Fruit fly (Drosophila melanogaster) whole organism, prepupa: ENCODE measurements around the gene slp1.

Source experiments
- Blimp-1 ChIP-seq: fragments of 200-800 bp; sonication (Bioruptor generic); optimal IDR thresholded peaks from 3 replicates; lab custom pipeline; 2017; ENCODE audit warnings: missing biosample characterization, missing genetic modification characterization, mild to moderate bottlenecking, moderate library complexity, missing genetic modification reagents
- CG10631 ChIP-seq: fragments of 200-800 bp; sonication (Bioruptor generic); optimal IDR thresholded peaks from 2 replicates; lab custom pipeline; 2016; ENCODE audit warnings: missing biosample characterization, missing genetic modification characterization
- CG11294 ChIP-seq: fragments of 200-800 bp; sonication (Bioruptor generic); IDR thresholded peaks from 2 replicates; pipeline ENCODE4 v1.3.6; 2022; ENCODE audit warnings: missing biosample characterization, missing genetic modification characterization
- CG16779 ChIP-seq: fragments of 200-800 bp; sonication (Bioruptor generic); optimal IDR thresholded peaks from 3 replicates; lab custom pipeline; 2017; ENCODE audit warnings: missing biosample characterization, mild to moderate bottlenecking, missing genetic modification characterization
- CG34406 ChIP-seq: fragments of 200-800 bp; sonication (Bioruptor generic); optimal IDR thresholded peaks from 3 replicates; lab custom pipeline; 2016; ENCODE audit warnings: missing biosample characterization, missing genetic modification characterization
- CG3919 ChIP-seq: fragments of 200-800 bp; sonication (Bioruptor generic); optimal IDR thresholded peaks from 3 replicates; lab custom pipeline; 2016; ENCODE audit warnings: missing biosample characterization, missing genetic modification characterization
- CG6792 ChIP-seq: fragments of 200-800 bp; sonication (Bioruptor generic); optimal IDR thresholded peaks from 3 replicates; lab custom pipeline; 2016; ENCODE audit warnings: missing biosample characterization, missing genetic modification characterization
- CG8319 ChIP-seq: fragments of 200-800 bp; sonication (Bioruptor generic); optimal IDR thresholded peaks from 3 replicates; lab custom pipeline; 2016; ENCODE audit warnings: missing biosample characterization, missing genetic modification characterization
- Met ChIP-seq: fragments of 200-800 bp; sonication (Bioruptor generic); optimal IDR thresholded peaks from 3 replicates; lab custom pipeline; 2016; ENCODE audit warnings: missing biosample characterization, missing genetic modification characterization
- OdsH ChIP-seq: fragments of 200-800 bp; sonication (Bioruptor generic); optimal IDR thresholded peaks from 3 replicates; lab custom pipeline; 2016; ENCODE audit warnings: missing biosample characterization, missing genetic modification characterization
- Smox ChIP-seq: fragments of 200-800 bp; sonication (Bioruptor generic); optimal IDR thresholded peaks from 3 replicates; lab custom pipeline; 2016; ENCODE audit warnings: missing biosample characterization, missing genetic modification characterization
- Sox15 ChIP-seq: fragments of 200-800 bp; sonication (Bioruptor generic); optimal IDR thresholded peaks from 3 replicates; lab custom pipeline; 2016; ENCODE audit warnings: missing biosample characterization, missing genetic modification characterization
- cyc ChIP-seq: fragments of 200-800 bp; sonication (Bioruptor generic); optimal IDR thresholded peaks from 3 replicates; lab custom pipeline; 2016; ENCODE audit warnings: missing biosample characterization, missing genetic modification characterization

DNA sequence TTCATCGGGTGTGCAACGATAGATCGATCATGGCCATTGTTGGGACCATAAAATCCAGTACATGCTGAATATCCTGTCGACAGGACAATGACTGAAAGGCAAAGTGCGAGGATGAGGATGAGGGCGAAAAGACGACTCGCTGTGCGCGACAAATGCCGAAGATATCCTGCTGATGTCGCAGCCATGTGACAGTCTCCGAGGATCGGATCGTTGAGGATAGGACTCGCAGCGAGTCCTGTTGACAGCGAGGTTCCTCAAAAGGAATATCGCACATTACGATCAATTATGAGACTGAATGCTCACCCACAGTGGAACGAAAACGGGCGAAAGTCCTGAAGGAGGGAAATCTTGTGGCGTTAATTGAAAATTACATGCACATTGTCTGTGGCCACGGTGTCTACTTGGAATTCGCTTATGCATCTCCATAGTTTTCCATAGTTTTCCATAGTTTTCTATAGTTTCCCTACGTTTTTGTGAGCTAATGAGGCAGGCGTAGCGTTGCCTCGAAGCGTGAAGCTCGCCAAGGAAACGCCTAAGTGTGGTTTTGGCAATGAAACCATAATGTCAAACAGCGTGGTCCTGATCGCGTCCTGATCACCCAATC lies 2.9 kb upstream of the slp1 start:
- TF ChIP-seq Sox15 (GFP tag; lab: Kevin White, UChicago) (no peak), CG10631 (GFP tag; lab: Kevin White, UChicago) (no peak), Smox (GFP tag; lab: Kevin White, UChicago) (no peak), cyc (GFP tag; lab: Kevin White, UChicago) (no peak), CG34406 (GFP tag; lab: Kevin White, UChicago) (no peak), CG6792 (GFP tag; lab: Kevin White, UChicago) (no peak), Met (GFP tag; lab: Kevin White, UChicago) (no peak), CG8319 (GFP tag; lab: Kevin White, UChicago) (no peak), CG16779 (tag; lab: Kevin White, UChicago) (no peak), Blimp-1 (GFP tag; lab: Kevin White, UChicago) (no peak), CG11294 (no peak), OdsH (no peak), CG3919 (GFP tag; lab: Kevin White, UChicago) (no peak)
